Fruit fly (Drosophila melanogaster): ENCODE measurements around the gene CG3961.
A peak's percentile ranks its signal among the peaks of the same experiment; 100 is the strongest.

CG3961 gene

dm6 chr3L:18890283-18891175 lies at the start of gene CG3961:
CG3961 (minus strand) TSS chr3L:18890483.
- TF ChIP-seq NfI (GFP tag; optimal IDR thresholded peaks at IDR 0.05) (peak; percentile 95), ken (GFP tag; IDR thresholded peaks at IDR 0.05) (peak; percentile 80; the same call in 2 of the 3 replicates), trem (tag; optimal IDR thresholded peaks at IDR 0.05) (peak; percentile 96), CG17829 (tag; optimal IDR thresholded peaks at IDR 0.05) (peak; percentile 99), CG12219 (GFP tag; optimal IDR thresholded peaks at IDR 0.05) (peak; percentile 95), CG8478 (optimal IDR thresholded peaks at IDR 0.05) (no peak), Xrp1 (GFP tag; IDR thresholded peaks at IDR 0.05) (peak; percentile 97), PHDP (tag; optimal IDR thresholded peaks at IDR 0.05) (peak; percentile 97), CG6813 (GFP tag; optimal IDR thresholded peaks at IDR 0.05) (peak; percentile 96), Ssrp (tag; optimal IDR thresholded peaks at IDR 0.05) (peak; percentile 99), CG7372 (GFP tag; IDR thresholded peaks at IDR 0.05) (peak; percentile 89), ase (GFP tag; IDR thresholded peaks at IDR 0.05) (peak; percentile 88), Jarid2 (GFP tag; optimal IDR thresholded peaks at IDR 0.05) (peak; percentile 66), TFAM (GFP tag; optimal IDR thresholded peaks at IDR 0.05) (peak; percentile 88), gt (GFP tag; IDR thresholded peaks at IDR 0.05) (peak; percentile 80), CG7928 (GFP tag; optimal IDR thresholded peaks at IDR 0.05) (peak; percentile 73), CG2199 (GFP tag; IDR thresholded peaks at IDR 0.05) (0 out of 3 replicates have a peak, but pooled peaks have one; percentile 8), ap (GFP tag; IDR thresholded peaks at IDR 0.05) (peak; percentile 83), lilli (GFP tag; optimal IDR thresholded peaks at IDR 0.05) (peak; percentile 92), caup (GFP tag; optimal IDR thresholded peaks at IDR 0.05; ENCODE audit: severe bottlenecking) (peak; percentile 94), knrl (GFP tag; IDR thresholded peaks at IDR 0.05; ENCODE audit: partially characterized antibody) (no peak), ewg (GFP tag; optimal IDR thresholded peaks at IDR 0.05) (peak; percentile 96), CG16779 (GFP tag; IDR thresholded peaks at IDR 0.05) (peak; percentile 61; the same call in 1 of the 2 replicates), shn (GFP tag; optimal IDR thresholded peaks at IDR 0.05) (peak; percentile 75), CG10321 (GFP tag; IDR thresholded peaks at IDR 0.05) (peak; percentile 61), fd102C (GFP tag; optimal IDR thresholded peaks at IDR 0.05) (peak; percentile 68), CG11085 (GFP tag; IDR thresholded peaks at IDR 0.05) (peak; percentile 59), CG6765 (GFP tag; optimal IDR thresholded peaks at IDR 0.05) (peak; percentile 92), Sox102F (GFP tag; optimal IDR thresholded peaks at IDR 0.05) (peak; percentile 98), CG2875 (GFP tag; optimal IDR thresholded peaks at IDR 0.05) (peak; percentile 98), zf30C (GFP tag; optimal IDR thresholded peaks at IDR 0.05) (peak; percentile 92), D19A (tag; optimal IDR thresholded peaks at IDR 0.05) (peak; percentile 97), CG10654 (GFP tag; optimal IDR thresholded peaks at IDR 0.05) (peak; percentile 95), Neu2 (GFP tag; optimal IDR thresholded peaks at IDR 0.05; ENCODE audit: borderline replicate concordance) (no peak), Bteb2 (GFP tag; optimal IDR thresholded peaks at IDR 0.05) (peak; percentile 91), ssp (GFP tag; IDR thresholded peaks at IDR 0.05) (peak; percentile 88), sr (GFP tag; IDR thresholded peaks at IDR 0.05) (no peak), CG9215 (GFP tag; IDR thresholded peaks at IDR 0.05) (peak; percentile 91), Nf-YA (GFP tag; IDR thresholded peaks at IDR 0.05) (peak; percentile 76), MTF-1 (GFP tag; optimal IDR thresholded peaks at IDR 0.05; ENCODE audit: borderline replicate concordance) (peak; percentile 78), odd (GFP tag; optimal IDR thresholded peaks at IDR 0.05) (peak; percentile 98), zen2 (GFP tag; IDR thresholded peaks at IDR 0.05; ENCODE audit: partially characterized antibody) (no peak), CG16863 (GFP tag; optimal IDR thresholded peaks at IDR 0.05) (peak; percentile 90), CG11247 (GFP tag; IDR thresholded peaks at IDR 0.05) (peak; percentile 65), Dll (GFP tag; IDR thresholded peaks at IDR 0.05; ENCODE audit: partially characterized antibody) (no peak), amos (GFP tag; IDR thresholded peaks at IDR 0.05; ENCODE audit: partially characterized antibody) (no peak; the same call in 1 of the 2 replicates), Sry-δ (GFP tag; optimal IDR thresholded peaks at IDR 0.05) (peak; percentile 43), CG8359 (GFP tag; optimal IDR thresholded peaks at IDR 0.05; ENCODE audit: borderline replicate concordance) (peak; percentile 93)

Measured in whole organism, embryonic.